Worm (Caenorhabditis elegans) whole organism, early embryonic: ENCODE results near the gene col-187.

Experiments used
- B0310.2 ChIP-seq: sonication (generic microtip); optimal IDR thresholded peaks from 2 replicates; lab custom pipeline; 2016; ENCODE audit warnings: mild to moderate bottlenecking, missing genetic modification characterization, missing compliant biosample characterization
- F13C5.2 ChIP-seq: sonication (generic microtip); optimal IDR thresholded peaks from 2 replicates; lab custom pipeline; 2017; ENCODE audit warnings: mild to moderate bottlenecking, missing genetic modification characterization, inconsistent platforms, missing compliant biosample characterization
- ama-1 ChIP-seq: fragments of 150-350 bp; optimal IDR thresholded peaks from 2 replicates; lab custom pipeline; 2014
- ceh-13 ChIP-seq: fragments of 200-800 bp; sonication (Bioruptor generic); optimal IDR thresholded peaks from 2 replicates; lab custom pipeline; 2018; ENCODE audit warnings: mild to moderate bottlenecking, missing genetic modification characterization, missing compliant biosample characterization
- ceh-36 ChIP-seq: sonication (generic microtip); optimal IDR thresholded peaks from 2 replicates; lab custom pipeline; 2016; ENCODE audit warnings: missing genetic modification characterization, inconsistent platforms, missing compliant biosample characterization
- flt-1 ChIP-seq: fragments of 200-800 bp; sonication (Bioruptor generic); IDR thresholded peaks from 2 replicates; pipeline ENCODE4 v1.3.6; 2022; ENCODE audit warnings: missing genetic modification characterization, missing compliant biosample characterization
- hmbx-1 ChIP-seq: sonication (generic microtip); optimal IDR thresholded peaks from 2 replicates; lab custom pipeline; 2016; ENCODE audit warnings: mild to moderate bottlenecking, missing genetic modification characterization, missing compliant biosample characterization
- hnd-1 ChIP-seq: sonication (generic microtip); optimal IDR thresholded peaks from 2 replicates; lab custom pipeline; 2016; ENCODE audit warnings: missing genetic modification characterization, missing compliant biosample characterization
- pes-1 ChIP-seq: fragments of 200-800 bp; sonication (Bioruptor generic); IDR thresholded peaks from 2 replicates; pipeline ENCODE4 v1.3.6; 2022; ENCODE audit warnings: missing genetic modification reagents, missing genetic modification characterization, missing compliant biosample characterization
- scrt-1 ChIP-seq: fragments of 200-800 bp; sonication (Bioruptor generic); IDR thresholded peaks from 2 replicates; pipeline ENCODE4 v1.3.6; 2022; ENCODE audit warnings: missing genetic modification characterization, missing compliant biosample characterization
- sea-1 ChIP-seq: fragments of 200-800 bp; sonication (Bioruptor generic); conservative IDR thresholded peaks from 2 replicates; pipeline ENCODE4 v1.3.6; 2022; ENCODE audit warnings: missing genetic modification characterization, missing compliant biosample characterization
- tbx-11 ChIP-seq: fragments of 200-800 bp; sonication (Bioruptor generic); IDR thresholded peaks from 2 replicates; pipeline ENCODE4 v1.3.6; 2022; ENCODE audit warnings: missing genetic modification characterization, missing compliant biosample characterization
- tbx-37 ChIP-seq: fragments of 200-800 bp; sonication (Bioruptor generic); conservative IDR thresholded peaks from 2 replicates; pipeline ENCODE4 v1.3.6; 2022; ENCODE audit warnings: missing genetic modification reagents, missing genetic modification characterization, missing compliant biosample characterization
- tra-4 ChIP-seq: sonication (generic microtip); optimal IDR thresholded peaks from 2 replicates; lab custom pipeline; 2017; ENCODE audit warnings: missing genetic modification characterization, missing compliant biosample characterization

ce11 chrX:16094370-16094769 is 21.7 kb downstream of the col-187 start, which contains the start of gene C30F2.5:
- no peak for TF ChIP-seq ama-1 (lab: Kevin White, UChicago)
- TF ChIP-seq hnd-1: no peak
- no peak for TF ChIP-seq F13C5.2 (tag; lab: Kevin White, UChicago)
- TF ChIP-seq flt-1 (GFP tag; lab: Robert Waterston, UW): no peak
- TF ChIP-seq B0310.2 (tag; lab: Kevin White, UChicago): no peak
- TF ChIP-seq tbx-37: no peak
- TF ChIP-seq ceh-13 (GFP tag; lab: Kevin White, UChicago): no peak
- no peak for TF ChIP-seq scrt-1 (GFP tag; lab: Robert Waterston, UW)
- TF ChIP-seq sea-1 (GFP tag; lab: Robert Waterston, UW): no peak
- no peak for TF ChIP-seq pes-1
- TF ChIP-seq tra-4: no peak
- TF ChIP-seq tbx-11 (GFP tag; lab: Robert Waterston, UW): no peak
- no peak for TF ChIP-seq hmbx-1
- TF ChIP-seq ceh-36 (tag; lab: Kevin White, UChicago): no peak
